Worm (Caenorhabditis elegans): Measurements from ENCODE around the gene Y48C3A.14.
A peak's percentile ranks its signal among the peaks of the same experiment; 100 is the strongest.

The Y48C3A.14 gene

DNA sequence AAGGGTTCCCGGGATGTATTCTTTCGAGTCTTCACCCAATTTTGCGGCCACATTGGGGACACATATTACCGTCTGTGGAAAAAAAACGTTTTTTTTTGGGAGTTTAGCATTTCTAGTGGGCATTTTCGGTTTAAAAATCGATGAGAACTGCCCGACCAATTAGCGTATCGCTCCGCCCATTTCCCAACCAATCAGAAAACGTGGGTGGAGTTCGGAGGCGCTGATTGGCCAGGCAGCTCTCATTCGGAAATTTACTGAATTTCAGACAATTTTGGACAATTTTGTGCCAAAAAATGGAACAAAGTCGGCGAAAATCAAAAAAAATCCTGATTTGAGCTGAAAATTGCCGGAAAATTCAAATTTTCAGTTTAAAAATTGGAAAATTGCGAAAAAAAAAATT, 57.0 kb downstream of the Y48C3A.14 start:
- peak; percentile 99 for TF ChIP-seq nfya-1 (tag; optimal IDR thresholded peaks at IDR 0.05; ENCODE audit: insufficient read depth)
- TF ChIP-seq lsy-12 (tag; optimal IDR thresholded peaks at IDR 0.05) = no peak

DNA sequence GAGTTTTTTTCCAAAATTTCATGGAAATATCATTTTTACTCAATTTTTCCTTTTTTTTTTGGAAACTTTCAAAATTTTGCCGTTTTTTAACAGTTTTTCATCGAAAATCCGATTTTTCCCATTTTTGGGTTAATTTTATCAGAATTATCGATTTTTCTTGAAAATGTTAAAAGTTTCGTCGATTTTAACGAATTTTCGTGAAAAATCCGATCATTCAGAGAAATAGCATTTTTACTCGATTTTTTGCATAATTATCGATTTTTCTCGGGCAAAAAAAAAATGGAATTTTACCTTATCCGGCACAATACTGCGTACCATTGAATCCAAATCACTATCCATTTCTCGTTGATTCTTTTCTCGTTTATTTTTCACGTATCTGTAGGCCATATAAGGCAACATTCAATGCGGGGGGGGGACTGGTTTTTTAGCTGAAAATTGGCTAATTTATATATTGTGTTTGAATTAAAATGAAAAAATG, 57.6 kb downstream of the Y48C3A.14 start, which contains the start of gene tbc-14:
Gene tbc-14 (minus strand): TSS at position 428 of the 478 bp plus-strand sequence.
- TF ChIP-seq ceh-28 (tag; optimal IDR thresholded peaks at IDR 0.05) (peak; percentile 57), nhr-11 (tag; optimal IDR thresholded peaks at IDR 0.05) (no peak)

DNA sequence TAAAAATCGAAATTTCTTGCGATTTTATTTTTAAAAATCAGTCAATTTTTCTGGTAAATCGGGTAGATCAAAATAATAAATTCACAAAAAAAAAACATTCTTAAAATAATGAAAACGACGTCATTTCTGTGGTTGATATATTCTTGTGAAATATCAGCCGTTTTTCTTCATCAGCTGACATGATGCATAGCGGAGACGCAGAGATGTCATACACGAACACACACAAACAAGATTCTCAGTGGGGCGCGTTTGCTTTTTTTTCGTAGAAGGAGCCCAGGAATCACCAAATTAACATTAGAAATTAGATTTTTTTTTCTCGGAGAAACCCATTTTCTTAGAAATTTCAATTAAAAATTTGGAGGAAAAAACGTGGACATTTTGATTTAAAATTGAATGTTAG, 58.1 kb downstream of the Y48C3A.14 start:
- TF ChIP-seq daf-12 (tag; optimal IDR thresholded peaks at IDR 0.05) = no peak
- TF ChIP-seq lin-15B (tag; optimal IDR thresholded peaks at IDR 0.05) = peak; percentile 97
- TF ChIP-seq eor-1 (tag; optimal IDR thresholded peaks at IDR 0.05) = no peak
- no peak for TF ChIP-seq nhr-12 (tag; optimal IDR thresholded peaks at IDR 0.05)
- TF ChIP-seq ceh-28 (tag; optimal IDR thresholded peaks at IDR 0.05) = peak; percentile 64
- TF ChIP-seq nhr-237 (tag; optimal IDR thresholded peaks at IDR 0.05) = no peak
- TF ChIP-seq skn-1 (tag; optimal IDR thresholded peaks at IDR 0.05) = peak; percentile 77
- peak; percentile 73 for TF ChIP-seq fkh-2 (tag; optimal IDR thresholded peaks at IDR 0.05)
- TF ChIP-seq aly-2 (tag; optimal IDR thresholded peaks at IDR 0.05) = no peak
- peak; percentile 95 for TF ChIP-seq nfya-1 (tag; optimal IDR thresholded peaks at IDR 0.05; ENCODE audit: insufficient read depth)
- TF ChIP-seq ama-1 (optimal IDR thresholded peaks at IDR 0.05) = peak; percentile 63
- no peak for TF ChIP-seq nhr-28 (tag; optimal IDR thresholded peaks at IDR 0.05)
- peak; percentile 84 for TF ChIP-seq nhr-23 (tag; optimal IDR thresholded peaks at IDR 0.05)
- peak; percentile 57 for TF ChIP-seq jun-1 (tag; optimal IDR thresholded peaks at IDR 0.05)
- peak; percentile 73 for TF ChIP-seq nhr-25 (tag; optimal IDR thresholded peaks at IDR 0.05)
- TF ChIP-seq pha-4 (tag; optimal IDR thresholded peaks at IDR 0.05) = peak; percentile 97
- TF ChIP-seq ZK546.5 (tag; optimal IDR thresholded peaks at IDR 0.05) = no peak
- TF ChIP-seq unc-62 (GFP tag; optimal IDR thresholded peaks at IDR 0.05) = peak; percentile 22
- TF ChIP-seq mml-1 (tag; optimal IDR thresholded peaks at IDR 0.05) = no peak
- TF ChIP-seq zag-1 (tag; optimal IDR thresholded peaks at IDR 0.05) = no peak
- peak; percentile 51 for TF ChIP-seq nhr-11 (tag; optimal IDR thresholded peaks at IDR 0.05)
- no peak for TF ChIP-seq nhr-77 (tag; optimal IDR thresholded peaks at IDR 0.05)
- peak; percentile 57 for TF ChIP-seq fkh-10 (GFP tag; optimal IDR thresholded peaks at IDR 0.05)
- no peak for TF ChIP-seq unc-39 (tag; optimal IDR thresholded peaks at IDR 0.05)
- no peak for TF ChIP-seq ceh-82 (tag; optimal IDR thresholded peaks at IDR 0.05)
- TF ChIP-seq egl-5 (tag; optimal IDR thresholded peaks at IDR 0.05) = peak; percentile 84
- TF ChIP-seq ceh-16 (tag; optimal IDR thresholded peaks at IDR 0.05) = no peak
- no peak for TF ChIP-seq nhr-67 (tag; optimal IDR thresholded peaks at IDR 0.05)
- TF ChIP-seq ceh-9 (tag; optimal IDR thresholded peaks at IDR 0.05) = no peak
- peak; percentile 77 for TF ChIP-seq lin-39 (tag; optimal IDR thresholded peaks at IDR 0.05)
- no peak for TF ChIP-seq R02D3.7 (tag; optimal IDR thresholded peaks at IDR 0.05)
- TF ChIP-seq egl-27 (tag; optimal IDR thresholded peaks at IDR 0.05) = no peak
- TF ChIP-seq mdl-1 (tag; optimal IDR thresholded peaks at IDR 0.05) = no peak
- TF ChIP-seq ztf-11 (tag; optimal IDR thresholded peaks at IDR 0.05) = no peak
- TF ChIP-seq elt-1 (tag; optimal IDR thresholded peaks at IDR 0.05) = no peak
- TF ChIP-seq nhr-76 (tag; optimal IDR thresholded peaks at IDR 0.05) = no peak
- TF ChIP-seq fos-1 (tag; optimal IDR thresholded peaks at IDR 0.05) = no peak
- peak; percentile 34 for TF ChIP-seq nhr-43 (tag; optimal IDR thresholded peaks at IDR 0.05; ENCODE audit: poor library complexity, severe bottlenecking)
- TF ChIP-seq ztf-4 (tag; optimal IDR thresholded peaks at IDR 0.05) = no peak
- no peak for TF ChIP-seq lsy-12 (tag; optimal IDR thresholded peaks at IDR 0.05)
- TF ChIP-seq snpc-4 (tag; optimal IDR thresholded peaks at IDR 0.05) = peak; percentile 87
- peak; percentile 64 for TF ChIP-seq pqm-1 (tag; optimal IDR thresholded peaks at IDR 0.05)
- TF ChIP-seq tbx-2 (tag; optimal IDR thresholded peaks at IDR 0.05) = peak; percentile 5
- TF ChIP-seq elt-3 (tag; optimal IDR thresholded peaks at IDR 0.05) = no peak
- TF ChIP-seq elt-2 (tag; optimal IDR thresholded peaks at IDR 0.05) = peak; percentile 66
- TF ChIP-seq hmg-11 (tag; optimal IDR thresholded peaks at IDR 0.05) = peak; percentile 47
- TF ChIP-seq sea-2 (GFP tag; optimal IDR thresholded peaks at IDR 0.05) = no peak

Data from whole organism, L3 larva.